Worm (Caenorhabditis elegans) whole organism, L2 larva: ENCODE results near the gene trp-1.

Experiments used
- lin-13 ChIP-seq: fragments of 150-350 bp; optimal IDR thresholded peaks from 2 replicates; lab custom pipeline; 2014; ENCODE audit warnings: missing biosample characterization, missing genetic modification reagents, missing genetic modification characterization
- nhr-10 ChIP-seq: sonication (generic microtip); optimal IDR thresholded peaks from 2 replicates; lab custom pipeline; 2017; ENCODE audit warnings: missing biosample characterization, missing genetic modification characterization
- nhr-23 ChIP-seq: fragments of 150-350 bp; optimal IDR thresholded peaks from 2 replicates; lab custom pipeline; 2014; ENCODE audit warnings: missing biosample characterization, missing genetic modification reagents, missing genetic modification characterization
- nhr-237 ChIP-seq: fragments of 150-350 bp; optimal IDR thresholded peaks from 2 replicates; lab custom pipeline; 2014; ENCODE audit warnings: missing biosample characterization, missing genetic modification characterization
- nhr-77 ChIP-seq: fragments of 150-350 bp; optimal IDR thresholded peaks from 2 replicates; lab custom pipeline; 2014; ENCODE audit warnings: missing biosample characterization, missing genetic modification characterization
- snpc-4 ChIP-seq: fragments of 150-350 bp; optimal IDR thresholded peaks from 2 replicates; lab custom pipeline; 2014; ENCODE audit warnings: missing biosample characterization, missing genetic modification characterization

DNA sequence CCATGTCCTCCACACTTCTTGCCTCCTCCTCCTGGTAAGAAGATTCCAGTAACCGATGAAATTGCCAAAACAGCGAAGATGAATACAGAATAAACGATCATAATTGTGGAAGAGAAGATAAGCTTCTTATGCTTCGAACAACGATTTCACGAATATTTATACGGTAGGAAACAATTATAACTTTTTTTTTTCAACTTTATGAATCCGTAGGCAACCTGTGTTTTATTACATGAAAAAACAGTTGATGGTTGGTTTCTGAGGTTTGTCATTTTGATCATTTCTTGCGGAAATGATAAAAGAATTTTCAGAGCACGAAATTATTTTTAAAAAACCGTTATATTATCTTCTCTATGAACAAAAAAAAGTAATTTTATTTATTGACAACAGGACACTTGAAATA is 56.0 kb downstream of the trp-1 start, which contains the start of gene fipr-16:
- TF ChIP-seq lin-13, result no peak
- no peak for TF ChIP-seq nhr-10
- no peak for TF ChIP-seq nhr-77 (tag; lab: Kevin White, UChicago)
- no peak for TF ChIP-seq snpc-4
- TF ChIP-seq nhr-237 (tag; lab: Kevin White, UChicago), result no peak
- no peak for TF ChIP-seq nhr-23 (tag; lab: Kevin White, UChicago)
